Fruit fly (Drosophila melanogaster) whole organism, embryonic: Measurements from ENCODE around the gene RpL8.

Experiments used
- Asciz ChIP-seq: fragments of 200-800 bp; sonication (Bioruptor generic); optimal IDR thresholded peaks from 2 replicates; lab custom pipeline; 2017; ENCODE audit warnings: missing biosample characterization, mild to moderate bottlenecking, missing genetic modification characterization, missing genetic modification reagents
- CG11093 ChIP-seq: fragments of 200-800 bp; sonication (Bioruptor generic); IDR thresholded peaks from 3 replicates; pipeline ENCODE4 v1.3.6; 2022; ENCODE audit warnings: missing biosample characterization, missing genetic modification characterization
- CG12659 ChIP-seq: fragments of 200-800 bp; sonication (Bioruptor generic); optimal IDR thresholded peaks from 3 replicates; lab custom pipeline; 2017; ENCODE audit warnings: mild to moderate bottlenecking, missing biosample characterization, missing genetic modification reagents, missing genetic modification characterization
- CG15011 ChIP-seq: fragments of 200-800 bp; sonication (Bioruptor generic); optimal IDR thresholded peaks from 3 replicates; lab custom pipeline; 2018; ENCODE audit warnings: missing biosample characterization, mild to moderate bottlenecking, missing genetic modification characterization
- CG18262 ChIP-seq: fragments of 200-800 bp; optimal IDR thresholded peaks from 3 replicates; lab custom pipeline; 2019; ENCODE audit warnings: missing biosample characterization, mild to moderate bottlenecking, missing genetic modification characterization, moderate library complexity
- CG18476 ChIP-seq: fragments of 200-800 bp; sonication (Bioruptor generic); optimal IDR thresholded peaks from 2 replicates; lab custom pipeline; 2016; ENCODE audit warnings: missing biosample characterization, mild to moderate bottlenecking, missing genetic modification characterization
- CG2712 ChIP-seq: fragments of 200-800 bp; optimal IDR thresholded peaks from 3 replicates; lab custom pipeline; 2019; ENCODE audit warnings: missing biosample characterization, mild to moderate bottlenecking, missing genetic modification characterization, moderate library complexity
- CG3847 ChIP-seq: fragments of 200-800 bp; sonication (Bioruptor generic); IDR thresholded peaks from 2 replicates; pipeline ENCODE4 v1.3.6; 2022; ENCODE audit warnings: missing biosample characterization, missing genetic modification characterization
- CG4424 ChIP-seq: fragments of 200-800 bp; sonication (Bioruptor generic); optimal IDR thresholded peaks from 3 replicates; lab custom pipeline; 2016; ENCODE audit warnings: missing biosample characterization, missing genetic modification characterization
- CG6683 ChIP-seq: fragments of 200-800 bp; sonication (Bioruptor generic); optimal IDR thresholded peaks from 2 replicates; lab custom pipeline; 2017; ENCODE audit warnings: missing biosample characterization, mild to moderate bottlenecking, missing genetic modification characterization, missing genetic modification reagents
- CG8388 ChIP-seq: fragments of 200-800 bp; sonication (Bioruptor generic); optimal IDR thresholded peaks from 2 replicates; lab custom pipeline; 2019; ENCODE audit warnings: missing biosample characterization, mild to moderate bottlenecking, missing genetic modification characterization, moderate library complexity
- CG9437 ChIP-seq: fragments of 200-800 bp; sonication (Bioruptor generic); optimal IDR thresholded peaks from 2 replicates; lab custom pipeline; 2018; ENCODE audit warnings: missing biosample characterization, mild to moderate bottlenecking, missing genetic modification characterization
- Camta ChIP-seq: fragments of 200-800 bp; sonication (Bioruptor generic); optimal IDR thresholded peaks from 2 replicates; lab custom pipeline; 2016; ENCODE audit warnings: missing biosample characterization, missing genetic modification characterization
- D ChIP-seq, 2 experiments: fragments of 200-800 bp in 1 of 2; fragments of >200 bp in 1 of 2; sonication (Bioruptor generic) in 1 of 2; optimal IDR thresholded peaks; 2 replicates in 1 of 2; 3 replicates in 1 of 2; lab custom pipeline; 2017; ENCODE audit warnings: mild to moderate bottlenecking in 1 of 2, missing biosample characterization in 1 of 2, missing genetic modification characterization in 1 of 2, missing genetic modification reagents in 1 of 2
- Dad ChIP-seq: fragments of 200-800 bp; sonication (Bioruptor generic); optimal IDR thresholded peaks from 3 replicates; lab custom pipeline; 2016; ENCODE audit warnings: missing biosample characterization, missing genetic modification characterization
- Drgx ChIP-seq: fragments of 200-800 bp; sonication (Bioruptor generic); IDR thresholded peaks from 2 replicates; pipeline ENCODE4 v1.3.6; 2022; ENCODE audit warnings: missing biosample characterization, missing genetic modification characterization
- H15 ChIP-seq: fragments of 200-800 bp; sonication (Bioruptor generic); IDR thresholded peaks from 3 replicates; pipeline ENCODE4 v1.3.6; 2022; ENCODE audit warnings: missing biosample characterization, missing genetic modification characterization
- HLH3B ChIP-seq: fragments of 200-800 bp; sonication (Bioruptor generic); IDR thresholded peaks from 2 replicates; pipeline ENCODE4 v1.3.6; 2022; ENCODE audit warnings: missing biosample characterization, missing genetic modification characterization
- HLHmδ ChIP-seq: fragments of 200-800 bp; sonication (Bioruptor generic); optimal IDR thresholded peaks from 2 replicates; lab custom pipeline; 2018; ENCODE audit warnings: missing biosample characterization, mild to moderate bottlenecking, missing genetic modification characterization, moderate library complexity
- Hr3 ChIP-seq: fragments of 200-800 bp; sonication (Bioruptor generic); optimal IDR thresholded peaks from 3 replicates; lab custom pipeline; 2016; ENCODE audit warnings: missing biosample characterization, missing genetic modification characterization
- Hr51 ChIP-seq, 2 experiments: fragments of 200-800 bp; sonication (Bioruptor generic); optimal IDR thresholded peaks; 2 replicates in 1 of 2; 3 replicates in 1 of 2; lab custom pipeline; 2016 to 2018; ENCODE audit warnings: missing biosample characterization in 2 of 2, missing genetic modification characterization in 2 of 2, mild to moderate bottlenecking in 1 of 2, moderate library complexity in 1 of 2
- Nf-YB ChIP-seq: fragments of 200-800 bp; sonication (Bioruptor generic); optimal IDR thresholded peaks from 3 replicates; lab custom pipeline; 2019; ENCODE audit warnings: missing biosample characterization, mild to moderate bottlenecking, missing genetic modification characterization, moderate library complexity
- PHDP ChIP-seq: fragments of 200-800 bp; sonication (Bioruptor generic); optimal IDR thresholded peaks from 3 replicates; lab custom pipeline; 2018; ENCODE audit warnings: missing biosample characterization, mild to moderate bottlenecking, missing genetic modification characterization, moderate library complexity
- Poxn ChIP-seq: fragments of 200-800 bp; sonication (Bioruptor generic); IDR thresholded peaks from 2 replicates; pipeline ENCODE4 v1.3.6; 2022; ENCODE audit warnings: missing biosample characterization, missing genetic modification characterization
- Sox102F ChIP-seq: fragments of 200-800 bp; sonication (Bioruptor generic); optimal IDR thresholded peaks from 2 replicates; lab custom pipeline; 2018; ENCODE audit warnings: missing biosample characterization, mild to moderate bottlenecking, missing genetic modification characterization, moderate library complexity
- az2 ChIP-seq: fragments of 200-800 bp; sonication (Bioruptor generic); optimal IDR thresholded peaks from 3 replicates; lab custom pipeline; 2016; ENCODE audit warnings: missing biosample characterization, missing genetic modification characterization
- bsh ChIP-seq, 2 experiments: fragments of 200-800 bp; sonication (Bioruptor generic); optimal IDR thresholded peaks; 2 replicates each; lab custom pipeline; 2017 to 2018; ENCODE audit warnings: mild to moderate bottlenecking in 2 of 2, missing biosample characterization in 2 of 2, missing genetic modification characterization in 2 of 2, moderate library complexity in 1 of 2
- croc ChIP-seq: fragments of 200-800 bp; sonication (Bioruptor generic); conservative IDR thresholded peaks from 3 replicates; pipeline ENCODE4 v1.3.6; 2022; ENCODE audit warnings: missing biosample characterization, missing genetic modification characterization
- fd96Cb ChIP-seq: fragments of 200-800 bp; sonication (Bioruptor generic); optimal IDR thresholded peaks from 2 replicates; lab custom pipeline; 2018; ENCODE audit warnings: missing biosample characterization, mild to moderate bottlenecking, missing genetic modification characterization, moderate library complexity
- gsb-n ChIP-seq: fragments of 200-800 bp; sonication (Bioruptor generic); optimal IDR thresholded peaks from 3 replicates; lab custom pipeline; 2018; ENCODE audit warnings: missing biosample characterization, mild to moderate bottlenecking, missing genetic modification characterization
- ham ChIP-seq: fragments of 200-800 bp; sonication (Bioruptor generic); IDR thresholded peaks from 2 replicates; pipeline ENCODE4 v1.3.6; 2022; ENCODE audit warnings: missing biosample characterization, missing genetic modification characterization
- her ChIP-seq: fragments of 200-800 bp; sonication (Bioruptor generic); optimal IDR thresholded peaks from 2 replicates; lab custom pipeline; 2016; ENCODE audit warnings: missing biosample characterization, missing genetic modification characterization
- hkb ChIP-seq, 2 experiments: fragments of 200-800 bp in 1 of 2; fragments of >200 bp in 1 of 2; sonication (Bioruptor generic) in 1 of 2; IDR thresholded peaks in 1 of 2; optimal IDR thresholded peaks in 1 of 2; 2 replicates each; pipeline versions ENCODE4 v1.3.6 to Lab custom; 2017 to 2022; ENCODE audit warnings: missing biosample characterization in 1 of 2, missing genetic modification characterization in 1 of 2
- ken ChIP-seq: fragments of 200-800 bp; sonication (Bioruptor generic); IDR thresholded peaks from 3 replicates; pipeline ENCODE4 v1.3.6; 2022; ENCODE audit warnings: missing biosample characterization, missing genetic modification characterization
- kni ChIP-seq: fragments of 200-800 bp; sonication (Bioruptor generic); optimal IDR thresholded peaks from 3 replicates; lab custom pipeline; 2017; ENCODE audit warnings: mild to moderate bottlenecking, missing biosample characterization, missing genetic modification reagents, missing genetic modification characterization
- lab ChIP-seq: fragments of 200-800 bp; sonication (Bioruptor generic); optimal IDR thresholded peaks from 3 replicates; lab custom pipeline; 2017; ENCODE audit warnings: missing biosample characterization, missing genetic modification characterization, mild to moderate bottlenecking, moderate library complexity, missing genetic modification reagents
- onecut ChIP-seq: fragments of 200-800 bp; sonication (Bioruptor generic); IDR thresholded peaks from 2 replicates; pipeline ENCODE4 v1.3.6; 2022; ENCODE audit warnings: missing biosample characterization, missing genetic modification characterization
- prd ChIP-seq, 3 experiments: fragments of >200 bp in 2 of 3; fragments of 200-800 bp in 1 of 3; sonication (Bioruptor generic) in 1 of 3; optimal IDR thresholded peaks in 2 of 3; IDR thresholded peaks in 1 of 3; 2 replicates in 2 of 3; 3 replicates in 1 of 3; pipeline versions ENCODE4 v1.3.6 to Lab custom; 2017 to 2022; ENCODE audit warnings: missing biosample characterization in 1 of 3, missing genetic modification characterization in 1 of 3
- schlank ChIP-seq: fragments of 200-800 bp; sonication (Bioruptor generic); optimal IDR thresholded peaks from 2 replicates; lab custom pipeline; 2018; ENCODE audit warnings: missing biosample characterization, mild to moderate bottlenecking, missing genetic modification characterization
- so ChIP-seq: fragments of 200-800 bp; sonication (Bioruptor generic); IDR thresholded peaks from 3 replicates; pipeline ENCODE4 v1.3.6; 2022; ENCODE audit warnings: missing biosample characterization, missing genetic modification characterization
- toy ChIP-seq: fragments of 200-800 bp; sonication (Bioruptor generic); IDR thresholded peaks from 2 replicates; pipeline ENCODE4 v1.3.6; 2022; ENCODE audit warnings: missing biosample characterization, missing genetic modification characterization
- trem ChIP-seq: fragments of 200-800 bp; optimal IDR thresholded peaks from 3 replicates; lab custom pipeline; 2019; ENCODE audit warnings: missing biosample characterization, mild to moderate bottlenecking, missing genetic modification characterization, moderate library complexity
- unc-4 ChIP-seq: fragments of 200-800 bp; sonication (Bioruptor generic); IDR thresholded peaks from 2 replicates; pipeline ENCODE4 v1.3.6; 2022; ENCODE audit warnings: missing biosample characterization, missing genetic modification characterization; ENCODE audit not compliant: partially characterized antibody
- z ChIP-seq: fragments of 200-800 bp; sonication (Bioruptor generic); IDR thresholded peaks from 3 replicates; pipeline ENCODE4 v1.3.6; 2022; ENCODE audit warnings: missing biosample characterization, missing genetic modification characterization
- zf30C ChIP-seq: fragments of 200-800 bp; sonication (Bioruptor generic); optimal IDR thresholded peaks from 3 replicates; lab custom pipeline; 2018; ENCODE audit warnings: missing biosample characterization, mild to moderate bottlenecking, missing genetic modification characterization

Gene RpL8

DNA sequence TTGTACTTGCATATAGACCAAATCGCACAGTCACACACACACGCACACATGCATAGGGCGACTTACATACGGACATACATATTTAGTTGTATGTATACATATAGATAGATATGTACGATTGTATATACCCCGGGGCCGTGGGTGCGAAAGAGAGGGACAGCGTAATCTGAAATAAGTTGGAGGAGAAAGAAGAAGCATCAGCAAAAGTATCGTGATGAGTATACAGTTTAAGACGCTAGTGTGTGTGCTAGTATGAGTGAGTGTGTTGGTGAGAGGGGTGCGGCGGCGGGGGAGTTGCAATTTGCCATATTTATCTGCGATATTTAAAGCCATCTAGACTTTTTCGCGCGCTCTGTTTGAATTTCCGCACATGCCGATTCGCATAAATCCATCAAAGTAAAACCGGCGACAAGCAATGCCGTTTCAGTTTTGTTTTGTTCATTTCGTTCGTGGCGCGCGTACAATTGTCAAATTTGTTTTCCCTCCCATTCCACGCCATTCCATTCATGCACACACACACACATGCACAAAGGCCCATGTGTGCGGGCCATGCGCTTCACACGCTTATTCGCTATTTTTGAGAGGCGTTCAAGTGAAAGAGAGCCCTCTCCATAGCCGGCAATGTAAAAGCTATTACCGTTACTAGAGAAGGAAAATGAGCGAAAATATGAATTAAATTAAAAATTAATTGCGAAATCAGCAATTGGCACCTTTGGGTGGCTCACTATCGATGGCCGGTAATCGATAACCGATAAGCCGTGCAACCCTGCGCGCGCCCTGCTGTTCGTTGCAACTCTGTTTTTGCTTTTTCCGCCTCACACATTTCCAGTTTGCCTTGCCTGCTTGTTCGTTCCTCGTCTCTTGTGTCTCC is 47.9 kb downstream of the RpL8 start (continued):
- TF ChIP-seq Drgx (GFP tag; lab: Robert Waterston, UW) (peak; percentile 61), CG4424 (GFP tag; lab: Kevin White, UChicago) (peak; percentile 78), her (GFP tag; lab: Kevin White, UChicago) (peak; percentile 78), schlank (peak; percentile 82), toy (GFP tag; lab: Robert Waterston, UW) (peak; percentile 64; the same call in 1 of the 2 replicates), HLHmδ (GFP tag; lab: Kevin White, UChicago) (peak; percentile 97), unc-4 (peak; percentile 76), prd (optimal IDR thresholded peaks at IDR 0.05; lab: Kevin White, UChicago) (no peak), prd (GFP tag; IDR thresholded peaks at IDR 0.05; lab: Robert Waterston, UW) (peak; percentile 46; the same call in 1 of the 3 replicates), CG9437 (GFP tag; lab: Kevin White, UChicago) (peak; percentile 68), Asciz (GFP tag; lab: Kevin White, UChicago) (peak; percentile 74), trem (tag; lab: Kevin White, UChicago) (peak; percentile 77), kni (GFP tag; lab: Kevin White, UChicago) (peak; percentile 94), CG6683 (GFP tag; lab: Kevin White, UChicago) (peak; percentile 78), Camta (peak; percentile 78), CG8388 (GFP tag; lab: Kevin White, UChicago) (peak; percentile 75), bsh (GFP tag; optimal IDR thresholded peaks at IDR 0.05; lab: Kevin White, UChicago) (peak in 1 of 2 experiments; percentile 74), HLH3B (peak; percentile 56; the same call in 1 of the 2 replicates), zf30C (GFP tag; lab: Kevin White, UChicago) (peak; percentile 48), H15 (GFP tag; lab: Robert Waterston, UW) (peak; percentile 66; the same call in 2 of the 3 replicates), ken (GFP tag; lab: Robert Waterston, UW) (peak; percentile 78; the same call in 2 of the 3 replicates), D (optimal IDR thresholded peaks at IDR 0.05; lab: Kevin White, UChicago) (no peak), D (GFP tag; optimal IDR thresholded peaks at IDR 0.05; lab: Kevin White, UChicago) (peak; percentile 67), croc (GFP tag; lab: Robert Waterston, UW) (0 out of 3 replicates have a peak, but pooled peaks have one; percentile 19), ham (peak; percentile 44; the same call in 1 of the 2 replicates), CG11093 (GFP tag; lab: Robert Waterston, UW) (peak; percentile 34; the same call in 1 of the 3 replicates), Nf-YB (GFP tag; lab: Kevin White, UChicago) (peak; percentile 54), lab (GFP tag; lab: Kevin White, UChicago) (peak; percentile 96), CG18262 (tag; lab: Kevin White, UChicago) (peak; percentile 56), CG15011 (GFP tag; lab: Kevin White, UChicago) (peak; percentile 85), gsb-n (tag; lab: Kevin White, UChicago) (peak; percentile 71), onecut (GFP tag; lab: Robert Waterston, UW) (peak; percentile 85), PHDP (tag; lab: Kevin White, UChicago) (peak; percentile 83), CG3847 (GFP tag; lab: Robert Waterston, UW) (peak; percentile 73), fd96Cb (peak; percentile 20), Sox102F (GFP tag; lab: Kevin White, UChicago) (peak; percentile 11), CG12659 (GFP tag; lab: Kevin White, UChicago) (peak; percentile 95), CG18476 (GFP tag; lab: Kevin White, UChicago) (peak; percentile 61), az2 (GFP tag; lab: Kevin White, UChicago) (peak; percentile 68), Hr51 (GFP tag; optimal IDR thresholded peaks at IDR 0.05; lab: Kevin White, UChicago) (peak; percentile 72 to 79), Dad (GFP tag; lab: Kevin White, UChicago) (peak; percentile 92), Poxn (GFP tag; lab: Robert Waterston, UW) (0 out of 2 replicates have a peak, but pooled peaks have one; percentile 31), Hr3 (GFP tag; lab: Kevin White, UChicago) (peak; percentile 44), hkb (optimal IDR thresholded peaks at IDR 0.05; lab: Kevin White, UChicago) (no peak), hkb (GFP tag; IDR thresholded peaks at IDR 0.05; lab: Robert Waterston, UW) (peak; percentile 78), so (GFP tag; lab: Robert Waterston, UW) (peak; percentile 86; the same call in 2 of the 3 replicates), z (no peak), CG2712 (tag; lab: Kevin White, UChicago) (peak; percentile 64)
